Worm (Caenorhabditis elegans) whole organism, L4/young adult: ENCODE results near the gene unc-24.

Source experiments
- W03F9.2 ChIP-seq: fragments of 150-350 bp; optimal IDR thresholded peaks from 2 replicates; lab custom pipeline; 2014; ENCODE audit warnings: missing biosample characterization, missing genetic modification characterization
- dao-5 ChIP-seq: sonication (generic microtip); optimal IDR thresholded peaks from 2 replicates; lab custom pipeline; 2016; ENCODE audit warnings: missing genotype, missing genetic modification characterization, moderate library complexity, missing compliant biosample characterization
- him-1 ChIP-seq: sonication (generic microtip); optimal IDR thresholded peaks from 2 replicates; lab custom pipeline; 2016; ENCODE audit warnings: missing genotype, missing genetic modification reagents, missing genetic modification characterization, missing compliant biosample characterization

ce11 chrIV:8016694-8017093, 37.0 kb downstream of the unc-24 start, which contains the start of gene elpc-4:
- no peak for TF ChIP-seq him-1 (tag; lab: Kevin White, UChicago)
- no peak for TF ChIP-seq dao-5 (tag; lab: Kevin White, UChicago)
- no peak for TF ChIP-seq W03F9.2 (tag; lab: Kevin White, UChicago)
